Fruit fly (Drosophila melanogaster) whole organism, pupa: ENCODE results near the gene clumsy.

ENCODE experiments used
- CG10348 ChIP-seq: fragments of 200-800 bp; sonication (Bioruptor generic); IDR thresholded peaks from 2 replicates; pipeline ENCODE4 v1.3.6; 2022; ENCODE audit warnings: missing biosample characterization, missing genetic modification characterization
- CG12605 ChIP-seq: fragments of 200-800 bp; sonication (Bioruptor generic); IDR thresholded peaks from 2 replicates; pipeline ENCODE4 v1.3.6; 2022; ENCODE audit warnings: missing biosample characterization, missing genetic modification characterization
- CG13204 ChIP-seq: fragments of 200-800 bp; sonication (Bioruptor generic); optimal IDR thresholded peaks from 2 replicates; lab custom pipeline; 2018; ENCODE audit warnings: missing biosample characterization, mild to moderate bottlenecking, missing genetic modification characterization, moderate library complexity
- CG14655 ChIP-seq: fragments of 200-800 bp; sonication (Bioruptor generic); optimal IDR thresholded peaks from 3 replicates; lab custom pipeline; 2017; ENCODE audit warnings: mild to moderate bottlenecking, missing biosample characterization, missing genetic modification reagents, missing genetic modification characterization
- CG15710 ChIP-seq: fragments of 200-800 bp; sonication (Bioruptor generic); optimal IDR thresholded peaks from 2 replicates; lab custom pipeline; 2018; ENCODE audit warnings: missing biosample characterization, mild to moderate bottlenecking, missing genetic modification characterization, moderate library complexity
- CG17806 ChIP-seq: fragments of 200-800 bp; sonication (Bioruptor generic); optimal IDR thresholded peaks from 2 replicates; lab custom pipeline; 2018; ENCODE audit warnings: missing biosample characterization, mild to moderate bottlenecking, missing genetic modification characterization, moderate library complexity
- CG32121 ChIP-seq: fragments of 200-800 bp; sonication (Bioruptor generic); IDR thresholded peaks from 2 replicates; pipeline ENCODE4 v1.3.6; 2022; ENCODE audit warnings: missing biosample characterization, missing genetic modification characterization
- CG34367 ChIP-seq: fragments of 200-800 bp; sonication (Bioruptor generic); optimal IDR thresholded peaks from 2 replicates; lab custom pipeline; 2018; ENCODE audit warnings: missing biosample characterization, mild to moderate bottlenecking, missing genetic modification characterization
- CG4496 ChIP-seq: fragments of 200-800 bp; sonication (Bioruptor generic); IDR thresholded peaks from 3 replicates; pipeline ENCODE4 v1.3.6; 2022; ENCODE audit warnings: missing biosample characterization, missing genetic modification characterization
- CG8159 ChIP-seq: fragments of 200-800 bp; sonication (Bioruptor generic); optimal IDR thresholded peaks from 3 replicates; lab custom pipeline; 2018; ENCODE audit warnings: missing biosample characterization, mild to moderate bottlenecking, missing genetic modification characterization, moderate library complexity
- CG8301 ChIP-seq: fragments of 200-800 bp; sonication (Bioruptor generic); optimal IDR thresholded peaks from 2 replicates; lab custom pipeline; 2018; ENCODE audit warnings: missing biosample characterization, mild to moderate bottlenecking, missing genetic modification characterization
- CG9948 ChIP-seq: fragments of 200-800 bp; sonication (Bioruptor generic); optimal IDR thresholded peaks from 2 replicates; lab custom pipeline; 2018; ENCODE audit warnings: missing biosample characterization, mild to moderate bottlenecking, missing genetic modification characterization, moderate library complexity
- D1 ChIP-seq: fragments of 200-800 bp; sonication (Bioruptor generic); optimal IDR thresholded peaks from 2 replicates; lab custom pipeline; 2018; ENCODE audit warnings: missing biosample characterization, mild to moderate bottlenecking, missing genetic modification characterization, moderate library complexity
- EcR ChIP-seq: fragments of 200-800 bp; sonication (Bioruptor generic); optimal IDR thresholded peaks from 3 replicates; lab custom pipeline; 2019; ENCODE audit warnings: missing biosample characterization, missing genetic modification characterization, mild to moderate bottlenecking, moderate library complexity, missing genetic modification reagents
- Ets98B ChIP-seq: fragments of 200-800 bp; sonication (Bioruptor generic); IDR thresholded peaks from 2 replicates; pipeline ENCODE4 v1.3.6; 2022; ENCODE audit warnings: missing biosample characterization, missing genetic modification characterization
- Pif1A ChIP-seq: fragments of 200-800 bp; sonication (Bioruptor generic); optimal IDR thresholded peaks from 3 replicates; lab custom pipeline; 2016; ENCODE audit warnings: missing biosample characterization, missing genetic modification characterization
- Pif1B ChIP-seq: fragments of 200-800 bp; sonication (Bioruptor generic); optimal IDR thresholded peaks from 3 replicates; lab custom pipeline; 2016; ENCODE audit warnings: missing biosample characterization, missing genetic modification characterization
- Snoo ChIP-seq: fragments of 200-800 bp; sonication (Bioruptor generic); optimal IDR thresholded peaks from 3 replicates; lab custom pipeline; 2017; ENCODE audit warnings: missing biosample characterization, mild to moderate bottlenecking, missing genetic modification characterization, inconsistent platforms
- fd96Ca ChIP-seq: fragments of 200-800 bp; sonication (Bioruptor generic); IDR thresholded peaks from 3 replicates; pipeline ENCODE4 v1.3.6; 2022; ENCODE audit warnings: missing biosample characterization, missing genetic modification characterization
- gl ChIP-seq: fragments of 200-800 bp; sonication (Bioruptor generic); optimal IDR thresholded peaks from 2 replicates; lab custom pipeline; 2018; ENCODE audit warnings: missing biosample characterization, mild to moderate bottlenecking, missing genetic modification characterization
- rn ChIP-seq: fragments of 200-800 bp; sonication (Bioruptor generic); IDR thresholded peaks from 2 replicates; pipeline ENCODE4 v1.3.6; 2022; ENCODE audit warnings: missing biosample characterization, missing genetic modification characterization

clumsy gene

dm6 chr2L:21206193-21206592, at the start of gene clumsy:
TSS of gene clumsy (plus strand) at chr2L:21206493.
- 0 out of 3 replicates have a peak, but pooled peaks have one; percentile 23 for TF ChIP-seq CG4496 (GFP tag; lab: Robert Waterston, UW)
- no peak for TF ChIP-seq Ets98B (GFP tag; lab: Robert Waterston, UW)

- TF ChIP-seq gl (tag; lab: Kevin White, UChicago) (peak; percentile 79), D1 (tag; lab: Kevin White, UChicago) (no peak), CG17806 (tag; lab: Kevin White, UChicago) (peak; percentile 92), Snoo (peak; percentile 94), CG4496 (GFP tag; lab: Robert Waterston, UW) (peak; percentile 96), Ets98B (GFP tag; lab: Robert Waterston, UW) (peak; percentile 93), CG8301 (tag; lab: Kevin White, UChicago) (peak; percentile 89), Pif1B (GFP tag; lab: Kevin White, UChicago) (peak; percentile 97), EcR (GFP tag; lab: Kevin White, UChicago) (peak; percentile 14), CG14655 (GFP tag; lab: Kevin White, UChicago) (no peak), CG10348 (GFP tag; lab: Robert Waterston, UW) (no peak), CG15710 (tag; lab: Kevin White, UChicago) (peak; percentile 91), CG12605 (GFP tag; lab: Robert Waterston, UW) (peak; percentile 80), CG13204 (GFP tag; lab: Kevin White, UChicago) (no peak), fd96Ca (GFP tag; lab: Robert Waterston, UW) (peak; percentile 93), CG9948 (tag; lab: Kevin White, UChicago) (peak; percentile 84), CG32121 (GFP tag; lab: Robert Waterston, UW) (peak; percentile 91), Pif1A (GFP tag; lab: Kevin White, UChicago) (no peak), rn (GFP tag; lab: Robert Waterston, UW) (peak; percentile 82), CG8159 (tag; lab: Kevin White, UChicago) (peak; percentile 91), CG34367 (tag; lab: Kevin White, UChicago) (peak; percentile 83)
Measured at dm6 chr2L:21158554-21158953, 47.7 kb upstream of the clumsy start, which contains the start of the genes Coq3 and Pld3. TSS of gene Coq3 (minus strand) at chr2L:21158611. TSS of gene Pld3 (plus strand) at chr2L:21158847.

dm6 chr2L:21162875-21163274, 43.4 kb upstream of the clumsy start, which contains the start of gene Nbr:
TSS of gene Nbr (minus strand) at chr2L:21163083.
- 0 out of 3 replicates have a peak, but pooled peaks have one; percentile 25 for TF ChIP-seq fd96Ca (GFP tag; lab: Robert Waterston, UW)
- no peak for TF ChIP-seq gl (tag; lab: Kevin White, UChicago)

DNA sequence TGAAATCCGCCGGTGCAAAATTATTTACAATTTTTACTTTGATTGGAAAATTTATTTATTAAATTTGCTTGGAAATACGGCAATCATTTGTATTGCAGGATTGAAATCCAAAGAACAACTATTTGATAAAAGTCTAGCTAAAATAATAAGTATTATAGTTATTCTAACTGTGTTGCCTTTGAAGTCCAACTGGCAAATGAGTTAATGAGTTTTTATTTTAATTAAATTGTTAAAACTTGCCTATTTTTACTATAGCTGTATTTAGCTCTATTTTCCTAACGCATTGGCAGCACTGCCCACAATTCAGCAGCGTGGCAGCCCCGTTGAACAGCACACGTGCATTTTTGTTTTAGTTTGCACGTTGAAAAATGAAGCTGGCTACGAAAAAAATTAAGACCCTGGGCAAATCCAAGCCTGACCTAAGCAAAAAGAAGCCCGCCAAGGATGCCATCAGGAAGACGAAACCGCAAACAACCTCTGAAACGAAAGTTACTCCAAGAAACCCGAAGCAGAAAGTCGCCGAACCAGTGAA, 42.9 kb upstream of the clumsy start, which contains the start of gene Noc2:
TSS of gene Noc2 (plus strand) at position 331 of the 532 bp plus-strand sequence.
- TF ChIP-seq rn (GFP tag; lab: Robert Waterston, UW) (peak; percentile 36; the same call in 1 of the 2 replicates), CG12605 (GFP tag; lab: Robert Waterston, UW) (no peak), EcR (GFP tag; lab: Kevin White, UChicago) (no peak), Snoo (peak; percentile 10), CG4496 (GFP tag; lab: Robert Waterston, UW) (peak; percentile 72), gl (tag; lab: Kevin White, UChicago) (no peak), fd96Ca (GFP tag; lab: Robert Waterston, UW) (no peak), CG8159 (tag; lab: Kevin White, UChicago) (peak; percentile 48), CG9948 (tag; lab: Kevin White, UChicago) (peak; percentile 46), Pif1B (GFP tag; lab: Kevin White, UChicago) (no peak), CG14655 (GFP tag; lab: Kevin White, UChicago) (no peak), Ets98B (GFP tag; lab: Robert Waterston, UW) (no peak), D1 (tag; lab: Kevin White, UChicago) (no peak), Pif1A (GFP tag; lab: Kevin White, UChicago) (no peak), CG17806 (tag; lab: Kevin White, UChicago) (peak; percentile 23), CG34367 (tag; lab: Kevin White, UChicago) (no peak), CG10348 (GFP tag; lab: Robert Waterston, UW) (no peak), CG32121 (GFP tag; lab: Robert Waterston, UW) (no peak; the same call in 1 of the 2 replicates), CG15710 (tag; lab: Kevin White, UChicago) (peak; percentile 40), CG8301 (tag; lab: Kevin White, UChicago) (peak; percentile 34), CG13204 (GFP tag; lab: Kevin White, UChicago) (no peak)

DNA sequence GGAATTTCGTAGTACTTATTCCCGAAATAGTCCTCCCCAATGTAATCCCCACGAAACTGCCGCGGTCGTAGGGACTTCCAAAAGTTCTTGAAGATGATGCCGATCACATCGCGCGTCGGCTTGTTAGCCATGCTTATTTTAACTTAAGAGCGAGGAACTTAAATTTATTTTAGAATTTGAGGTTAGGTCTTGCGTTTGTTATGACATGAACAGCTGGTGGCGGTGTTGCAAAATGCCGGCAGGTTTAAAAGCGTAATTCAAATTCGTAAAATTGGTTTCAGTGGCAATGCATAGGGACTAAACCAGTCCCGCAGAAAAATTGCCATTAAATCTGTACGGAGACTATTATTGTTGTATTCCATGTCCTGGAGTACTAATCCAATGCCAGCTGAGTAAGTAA, 39.9 kb upstream of the clumsy start:
- TF ChIP-seq CG12605 (GFP tag; lab: Robert Waterston, UW), result no peak
- TF ChIP-seq CG13204 (GFP tag; lab: Kevin White, UChicago), result no peak
- no peak for TF ChIP-seq CG10348 (GFP tag; lab: Robert Waterston, UW)
- TF ChIP-seq CG34367 (tag; lab: Kevin White, UChicago), result no peak
- no peak for TF ChIP-seq CG8159 (tag; lab: Kevin White, UChicago)
- no peak for TF ChIP-seq rn (GFP tag; lab: Robert Waterston, UW)
- TF ChIP-seq CG8301 (tag; lab: Kevin White, UChicago), result no peak
- TF ChIP-seq CG4496 (GFP tag; lab: Robert Waterston, UW), result no peak
